Fruit fly (Drosophila melanogaster) whole organism, prepupa: ENCODE measurements around the gene Vps52.

Experiments used
- Gug ChIP-seq: fragments of 200-800 bp; sonication (Bioruptor generic); IDR thresholded peaks from 2 replicates; pipeline ENCODE4 v1.3.6; 2022; ENCODE audit warnings: missing biosample characterization, missing genetic modification characterization
- OdsH ChIP-seq: fragments of 200-800 bp; sonication (Bioruptor generic); optimal IDR thresholded peaks from 3 replicates; lab custom pipeline; 2016; ENCODE audit warnings: missing biosample characterization, missing genetic modification characterization
- Smox ChIP-seq: fragments of 200-800 bp; sonication (Bioruptor generic); optimal IDR thresholded peaks from 3 replicates; lab custom pipeline; 2016; ENCODE audit warnings: missing biosample characterization, missing genetic modification characterization

DNA sequence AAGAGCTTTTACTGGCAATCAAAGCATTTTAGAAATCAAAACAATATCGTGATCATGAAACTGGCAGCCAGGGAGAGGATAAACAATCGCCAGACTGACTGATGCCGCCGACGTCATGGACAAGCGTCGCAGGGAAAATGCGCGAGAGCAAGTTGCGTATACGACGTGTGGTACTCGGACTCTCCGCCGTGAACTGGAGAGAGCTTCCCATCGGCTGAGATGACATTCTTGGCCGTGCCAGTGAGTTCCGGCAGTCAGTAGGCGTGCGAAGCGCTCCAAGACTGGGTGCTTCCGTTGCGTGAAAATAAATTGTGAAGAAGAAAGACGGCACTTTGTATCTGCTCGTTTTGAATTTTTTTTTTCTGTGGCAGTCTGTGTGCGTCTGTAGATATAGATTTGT lies 31.1 kb upstream of the Vps52 start, which contains the start of gene GluRIIA:
- TF ChIP-seq OdsH (GFP tag; lab: Kevin White, UChicago) (no peak), Smox (GFP tag; lab: Kevin White, UChicago) (no peak), Gug (GFP tag; lab: Robert Waterston, UW) (no peak)
